Comparison of ENCODE assay signal across 2 worm cellular contexts in the genomic region with DNA sequence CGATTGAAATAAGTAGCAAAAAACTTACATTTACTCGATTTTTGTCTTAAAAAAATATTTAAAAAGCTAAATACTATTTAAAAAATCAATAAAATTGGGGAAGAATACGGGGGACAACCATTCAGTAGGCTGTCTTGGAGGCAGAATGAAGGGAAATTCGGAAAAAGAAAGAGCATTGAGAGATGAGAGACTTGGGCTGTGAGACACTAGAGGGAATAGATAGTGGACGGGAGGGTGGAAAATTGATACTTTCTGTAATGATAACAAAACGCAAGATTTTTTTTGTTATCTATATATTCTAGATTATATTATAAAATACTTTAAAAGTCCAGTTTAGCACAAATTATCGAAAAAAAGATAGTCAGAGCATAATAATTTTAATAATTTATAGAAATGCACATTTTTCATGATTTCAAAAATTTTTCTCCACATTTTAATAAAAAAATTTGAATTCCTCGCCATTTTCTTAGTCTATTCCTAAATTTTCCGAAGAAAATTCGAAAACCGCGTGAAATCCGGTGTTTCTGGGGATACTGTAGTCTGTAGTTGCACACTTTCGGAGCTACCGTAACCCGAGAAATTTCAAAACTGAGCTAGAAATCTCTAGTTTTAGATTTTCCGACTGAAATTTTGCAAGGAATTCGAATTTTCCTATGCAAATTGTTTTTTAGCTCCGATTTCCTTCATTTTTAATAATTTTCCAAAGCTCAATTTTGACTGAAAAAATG.
A peak's percentile ranks its signal among the peaks of the same experiment; 100 is the strongest.
TF ChIP-seq lines count a peak whose summit lies in the region.

No protein-coding gene starts in this region.

TF ChIP-seq in whole organism, L1 larva, 84 proteins besides CTCF, POLR2A, EP300 and RAD21 (continued from another document):
- TF ChIP-seq C34B4.2 (tag; optimal IDR thresholded peaks at IDR 0.05; lab: Kevin White, UChicago) (no peak), lin-39 (tag; optimal IDR thresholded peaks at IDR 0.05; lab: Kevin White, UChicago) (no peak), unc-62 (GFP tag; optimal IDR thresholded peaks at IDR 0.05; lab: Kevin White, UChicago) (no peak), ets-5 (GFP tag; IDR thresholded peaks at IDR 0.05; lab: Robert Waterston, UW) (no peak), mab-9 (GFP tag; IDR thresholded peaks at IDR 0.05; lab: Robert Waterston, UW) (no peak), blmp-1 (tag; optimal IDR thresholded peaks at IDR 0.05; lab: Kevin White, UChicago) (no peak), jun-1 (tag; optimal IDR thresholded peaks at IDR 0.05; lab: Kevin White, UChicago) (no peak), fos-1 (tag; optimal IDR thresholded peaks at IDR 0.05; lab: Kevin White, UChicago) (no peak), elt-3 (tag; optimal IDR thresholded peaks at IDR 0.05; lab: Kevin White, UChicago) (no peak), pqm-1 (tag; optimal IDR thresholded peaks at IDR 0.05; lab: Kevin White, UChicago) (no peak), mep-1 (tag; optimal IDR thresholded peaks at IDR 0.05; lab: Kevin White, UChicago) (peak; percentile 5), efl-1 (optimal IDR thresholded peaks at IDR 0.05; lab: Kevin White, UChicago) (peak in 1 of 2 experiments; percentile 3), efl-1 (GFP tag; optimal IDR thresholded peaks at IDR 0.05 in 1 of 2; lab: Kevin White, UChicago) (peak in 1 of 2 experiments; percentile 18), nhr-90 (tag; optimal IDR thresholded peaks at IDR 0.05; lab: Kevin White, UChicago; ENCODE audit: poor library complexity) (no peak), F16B12.6 (tag; optimal IDR thresholded peaks at IDR 0.05; lab: Kevin White, UChicago) (no peak), unc-30 (tag; optimal IDR thresholded peaks at IDR 0.05; lab: Kevin White, UChicago) (no peak), mdl-1 (tag; optimal IDR thresholded peaks at IDR 0.05; lab: Kevin White, UChicago) (no peak), lin-35 (GFP tag; optimal IDR thresholded peaks at IDR 0.05; lab: Kevin White, UChicago) (peak in 1 of 2 experiments; percentile 3), ama-1 (optimal IDR thresholded peaks at IDR 0.05; lab: Kevin White, UChicago) (no peak), elt-2 (tag; optimal IDR thresholded peaks at IDR 0.05; lab: Kevin White, UChicago) (peak; percentile 75), nhr-77 (tag; optimal IDR thresholded peaks at IDR 0.05; lab: Kevin White, UChicago) (no peak), sup-37 (GFP tag; optimal IDR thresholded peaks at IDR 0.05; lab: Kevin White, UChicago) (no peak), C16A3.4 (tag; optimal IDR thresholded peaks at IDR 0.05; lab: Kevin White, UChicago) (no peak), nhr-85 (tag; lab: Kevin White, UChicago) (peak; percentile 50), vab-15 (tag; optimal IDR thresholded peaks at IDR 0.05; lab: Kevin White, UChicago) (no peak), sptf-1 (tag; optimal IDR thresholded peaks at IDR 0.05; lab: Kevin White, UChicago) (no peak), grh-1 (GFP tag; IDR thresholded peaks at IDR 0.05; lab: Robert Waterston, UW) (no peak), nhr-12 (tag; optimal IDR thresholded peaks at IDR 0.05; lab: Kevin White, UChicago) (no peak), dsc-1 (tag; optimal IDR thresholded peaks at IDR 0.05; lab: Kevin White, UChicago) (no peak), skn-1 (tag; optimal IDR thresholded peaks at IDR 0.05; lab: Kevin White, UChicago) (peak; percentile 17), xbp-1 (tag; optimal IDR thresholded peaks at IDR 0.05; lab: Kevin White, UChicago) (no peak), egl-13 (tag; optimal IDR thresholded peaks at IDR 0.05; lab: Kevin White, UChicago) (no peak), zag-1 (tag; optimal IDR thresholded peaks at IDR 0.05; lab: Kevin White, UChicago) (no peak), ztf-11 (tag; optimal IDR thresholded peaks at IDR 0.05; lab: Kevin White, UChicago) (no peak), Y116A8C.19 (tag; optimal IDR thresholded peaks at IDR 0.05; lab: Kevin White, UChicago; ENCODE audit: borderline replicate concordance) (no peak), hlh-17 (GFP tag; optimal IDR thresholded peaks at IDR 0.05; lab: Kevin White, UChicago; ENCODE audit: borderline replicate concordance) (no peak), ces-1 (GFP tag; optimal IDR thresholded peaks at IDR 0.05; lab: Kevin White, UChicago) (no peak), rnt-1 (tag; optimal IDR thresholded peaks at IDR 0.05; lab: Kevin White, UChicago) (no peak)

TF ChIP-seq in whole organism, L4 larva, 104 proteins besides CTCF, POLR2A, EP300 and RAD21 (continued from another document):
- TF ChIP-seq hlh-30 (tag; optimal IDR thresholded peaks at IDR 0.05; lab: Kevin White, UChicago; ENCODE audit: insufficient read depth), result no peak
